Fruit fly (Drosophila melanogaster) whole organism: ENCODE measurements around the gene spen.

ENCODE experiments used
- CG8478 ChIP-seq: fragments of >200 bp; optimal IDR thresholded peaks from 2 replicates; lab custom pipeline; 2018; ENCODE audit warnings: inconsistent platforms
- Dll ChIP-seq: fragments of >200 bp; optimal IDR thresholded peaks from 2 replicates; lab custom pipeline; 2017
- pan ChIP-seq: fragments of >200 bp; optimal IDR thresholded peaks from 2 replicates; lab custom pipeline; 2017
- psq ChIP-seq: fragments of >200 bp; optimal IDR thresholded peaks from 2 replicates; lab custom pipeline; 2017
- usp ChIP-seq: fragments of >200 bp; optimal IDR thresholded peaks from 2 replicates; lab custom pipeline; 2017; ENCODE audit warnings: missing biosample characterization, missing genetic modification characterization, mixed read lengths

DNA sequence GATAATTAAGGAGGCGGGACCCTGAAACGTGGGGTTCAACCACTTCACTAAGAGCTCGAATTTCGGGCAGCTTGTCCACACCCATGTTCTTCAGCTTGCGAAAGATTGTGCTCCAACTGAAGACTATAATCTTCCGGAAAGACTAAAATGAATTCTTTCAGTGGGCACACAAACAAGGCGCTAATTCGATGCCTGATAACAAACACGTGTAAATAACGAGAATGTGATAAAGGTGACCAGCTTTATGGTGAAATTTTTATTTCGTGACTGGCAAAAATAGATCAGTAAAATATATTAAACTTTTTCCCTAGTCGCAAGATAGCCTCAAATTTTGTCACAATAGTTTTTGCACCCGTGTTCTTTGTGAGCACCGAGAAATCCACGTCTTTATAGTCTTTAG lies 18.0 kb upstream of the spen start, which contains the start of the genes CG31975 and ovm:
- TF ChIP-seq psq (lab: Kevin White, UChicago) (no peak), usp (GFP tag; lab: Kevin White, UChicago) (no peak), pan (lab: Kevin White, UChicago) (no peak), Dll (lab: Kevin White, UChicago) (no peak), CG8478 (no peak)
